Worm (Caenorhabditis elegans) whole organism, L4/young adult: ENCODE results near the gene Y7A5A.10.

Experiments used
- W03F9.2 ChIP-seq: fragments of 150-350 bp; optimal IDR thresholded peaks from 2 replicates; lab custom pipeline; 2014; ENCODE audit warnings: missing biosample characterization, missing genetic modification characterization
- dao-5 ChIP-seq: sonication (generic microtip); optimal IDR thresholded peaks from 2 replicates; lab custom pipeline; 2016; ENCODE audit warnings: missing genotype, missing genetic modification characterization, moderate library complexity, missing compliant biosample characterization
- him-1 ChIP-seq: sonication (generic microtip); optimal IDR thresholded peaks from 2 replicates; lab custom pipeline; 2016; ENCODE audit warnings: missing genotype, missing genetic modification reagents, missing genetic modification characterization, missing compliant biosample characterization

Gene Y7A5A.10

ce11 chrX:15796633-15797032 is 1.8 kb upstream of the Y7A5A.10 start:
- TF ChIP-seq W03F9.2 (no peak), dao-5 (tag; lab: Kevin White, UChicago) (no peak), him-1 (tag; lab: Kevin White, UChicago) (no peak)

- TF ChIP-seq W03F9.2 = no peak
- no peak for TF ChIP-seq dao-5 (tag; lab: Kevin White, UChicago)
- TF ChIP-seq him-1 (tag; lab: Kevin White, UChicago) = no peak
Measured at ce11 chrX:15786726-15787125, 8.2 kb downstream of the Y7A5A.10 start, which contains the start of gene Y7A5A.5. Gene Y7A5A.5, minus strand, starts transcription at chrX:15786826.

- TF ChIP-seq him-1 (tag; lab: Kevin White, UChicago) = no peak
Measured at ce11 chrX:15784570-15784969, 10.3 kb downstream of the Y7A5A.10 start, which contains the start of gene Y7A5A.3. Gene Y7A5A.3, minus strand, starts transcription at chrX:15784670.

- TF ChIP-seq W03F9.2 (no peak), him-1 (tag; lab: Kevin White, UChicago) (no peak), dao-5 (tag; lab: Kevin White, UChicago) (no peak)
Measured at ce11 chrX:15782027-15782426, 12.8 kb downstream of the Y7A5A.10 start, which contains the start of gene Y7A5A.24. Gene Y7A5A.24, minus strand, starts transcription at chrX:15782127.

ce11 chrX:15779503-15779902 is 15.4 kb downstream of the Y7A5A.10 start:
- TF ChIP-seq W03F9.2 = no peak

- no peak for TF ChIP-seq dao-5 (tag; lab: Kevin White, UChicago)
- TF ChIP-seq W03F9.2 = no peak
- no peak for TF ChIP-seq him-1 (tag; lab: Kevin White, UChicago)
Measured at ce11 chrX:15773262-15773908, 21.5 kb downstream of the Y7A5A.10 start, which contains the start of gene Y7A5A.13. Gene Y7A5A.13, plus strand, starts transcription at chrX:15773858.

ce11 chrX:15772674-15773073 is 22.2 kb downstream of the Y7A5A.10 start, which contains the start of gene Y7A5A.2:
Gene Y7A5A.2, minus strand, starts transcription at chrX:15772735.
- no peak for TF ChIP-seq W03F9.2
- TF ChIP-seq him-1 (tag; lab: Kevin White, UChicago) = no peak
- TF ChIP-seq dao-5 (tag; lab: Kevin White, UChicago) = no peak

ce11 chrX:15771411-15771810 is 23.5 kb downstream of the Y7A5A.10 start, which contains the start of gene Y7A5A.1:
Gene Y7A5A.1, minus strand, starts transcription at chrX:15771493.
- no peak for TF ChIP-seq W03F9.2
- no peak for TF ChIP-seq him-1 (tag; lab: Kevin White, UChicago)
- no peak for TF ChIP-seq dao-5 (tag; lab: Kevin White, UChicago)

ce11 chrX:15770787-15771186 is 24.1 kb downstream of the Y7A5A.10 start:
- TF ChIP-seq W03F9.2 (no peak), dao-5 (tag; lab: Kevin White, UChicago) (no peak), him-1 (tag; lab: Kevin White, UChicago) (no peak)

- TF ChIP-seq W03F9.2 = no peak
- TF ChIP-seq dao-5 (tag; lab: Kevin White, UChicago) = no peak
- no peak for TF ChIP-seq him-1 (tag; lab: Kevin White, UChicago)
Measured at ce11 chrX:15769895-15770559, 24.9 kb downstream of the Y7A5A.10 start.

ce11 chrX:15768532-15768931 is 26.3 kb downstream of the Y7A5A.10 start:
- TF ChIP-seq him-1 (tag; lab: Kevin White, UChicago) (no peak), W03F9.2 (no peak), dao-5 (tag; lab: Kevin White, UChicago) (no peak)

- no peak for TF ChIP-seq him-1 (tag; lab: Kevin White, UChicago)
Measured at ce11 chrX:15766861-15767260, 28.0 kb downstream of the Y7A5A.10 start.

- TF ChIP-seq him-1 (tag; lab: Kevin White, UChicago) = no peak
Measured at ce11 chrX:15766147-15766546, 28.7 kb downstream of the Y7A5A.10 start, which contains the start of gene bus-17. Gene bus-17, minus strand, starts transcription at chrX:15766354.

- TF ChIP-seq dao-5 (tag; lab: Kevin White, UChicago) (no peak), him-1 (tag; lab: Kevin White, UChicago) (no peak), W03F9.2 (no peak)
Measured at ce11 chrX:15759222-15759621, 35.7 kb downstream of the Y7A5A.10 start.

ce11 chrX:15757169-15757568 is 37.7 kb downstream of the Y7A5A.10 start, which contains the start of gene wrt-4:
Gene wrt-4, minus strand, starts transcription at chrX:15757269.
- TF ChIP-seq dao-5 (tag; lab: Kevin White, UChicago) = no peak
- TF ChIP-seq him-1 (tag; lab: Kevin White, UChicago) = no peak
- TF ChIP-seq W03F9.2 = no peak
